Worm (Caenorhabditis elegans) whole organism, L4 larva: ENCODE measurements around the gene Y39A1A.18.

Experiments
- D1046.2 ChIP-seq: fragments of 200-800 bp; sonication (Bioruptor generic); IDR thresholded peaks from 2 replicates; pipeline ENCODE4 v1.3.6; 2022; ENCODE audit warnings: missing genetic modification characterization, missing compliant biosample characterization
- F37D6.2 ChIP-seq: sonication (generic microtip); optimal IDR thresholded peaks from 2 replicates; lab custom pipeline; 2016; ENCODE audit warnings: mild to moderate bottlenecking, missing genetic modification characterization, missing compliant biosample characterization
- F44E2.7 ChIP-seq: fragments of 200-800 bp; sonication (Bioruptor generic); IDR thresholded peaks from 2 replicates; pipeline ENCODE4 v2.1.2; 2022; ENCODE audit warnings: missing genetic modification characterization, missing compliant biosample characterization
- R02D3.7 ChIP-seq: fragments of 150-350 bp; sonication (generic microtip); optimal IDR thresholded peaks from 3 replicates; lab custom pipeline; 2014; ENCODE audit warnings: missing biosample characterization, missing genetic modification characterization
- T26A8.4 ChIP-seq: fragments of 200-800 bp; sonication (Bioruptor generic); IDR thresholded peaks from 2 replicates; pipeline ENCODE4 v1.3.6; 2022; ENCODE audit warnings: missing genetic modification characterization, missing compliant biosample characterization
- Y48G9A.11 ChIP-seq: fragments of 200-800 bp; sonication (Bioruptor generic); IDR thresholded peaks from 2 replicates; pipeline ENCODE4 v1.3.6; 2022; ENCODE audit warnings: missing genetic modification reagents, missing genetic modification characterization, missing compliant biosample characterization
- Y5F2A.4 ChIP-seq: fragments of 200-800 bp; sonication (Bioruptor generic); optimal IDR thresholded peaks from 2 replicates; lab custom pipeline; 2018; ENCODE audit warnings: mild to moderate bottlenecking, missing genetic modification characterization, missing compliant biosample characterization
- aly-2 ChIP-seq: sonication (generic microtip); optimal IDR thresholded peaks from 2 replicates; lab custom pipeline; 2018; ENCODE audit warnings: missing biosample characterization, missing genetic modification characterization
- ama-1 ChIP-seq: fragments of 150-350 bp; optimal IDR thresholded peaks from 2 replicates; lab custom pipeline; 2014; ENCODE audit warnings: inconsistent platforms, mixed read lengths
- arid-1 ChIP-seq: fragments of 200-800 bp; sonication (Bioruptor generic); conservative IDR thresholded peaks from 2 replicates; pipeline ENCODE4 v1.3.6; 2022; ENCODE audit warnings: missing genetic modification reagents, missing genetic modification characterization, missing compliant biosample characterization
- ceh-20 ChIP-seq: fragments of 200-800 bp; sonication (Bioruptor generic); IDR thresholded peaks from 2 replicates; pipeline ENCODE4 v1.3.6; 2022; ENCODE audit warnings: missing genetic modification reagents, missing genetic modification characterization, missing compliant biosample characterization
- ceh-32 ChIP-seq: sonication (generic microtip); optimal IDR thresholded peaks from 2 replicates; lab custom pipeline; 2016; ENCODE audit warnings: mild to moderate bottlenecking, missing genetic modification characterization, missing compliant biosample characterization; ENCODE audit not compliant: poor library complexity
- ctbp-1 ChIP-seq: fragments of 200-800 bp; sonication (Bioruptor generic); IDR thresholded peaks from 2 replicates; pipeline ENCODE4 v1.3.6; 2022; ENCODE audit warnings: missing genetic modification reagents, missing genetic modification characterization, missing compliant biosample characterization
- daf-16 ChIP-seq, 3 experiments: sonication (generic microtip); optimal IDR thresholded peaks; 2 replicates each; lab custom pipeline; 2016 to 2017; ENCODE audit warnings: missing genetic modification characterization in 3 of 3, missing genetic modification reagents in 3 of 3, mild to moderate bottlenecking in 2 of 3, missing compliant biosample characterization in 2 of 3, missing biosample characterization in 1 of 3, moderate library complexity in 1 of 3
- dmd-6 ChIP-seq: fragments of 200-800 bp; sonication (Bioruptor generic); IDR thresholded peaks from 2 replicates; pipeline ENCODE4 v1.3.6; 2022; ENCODE audit warnings: missing genetic modification reagents, missing genetic modification characterization, missing compliant biosample characterization
- dpl-1 ChIP-seq: fragments of 150-350 bp; optimal IDR thresholded peaks from 2 replicates; lab custom pipeline; 2014; ENCODE audit warnings: missing biosample characterization, missing genetic modification reagents, missing genetic modification characterization
- dve-1 ChIP-seq: sonication (generic microtip); optimal IDR thresholded peaks from 2 replicates; lab custom pipeline; 2017; ENCODE audit warnings: antibody characterized with exemption, mild to moderate bottlenecking, missing genetic modification characterization, missing compliant biosample characterization; ENCODE audit not compliant: insufficient read depth
- egl-27 ChIP-seq: sonication (generic microtip); optimal IDR thresholded peaks from 3 replicates; lab custom pipeline; 2017; ENCODE audit warnings: missing biosample characterization, missing genetic modification reagents, missing genetic modification characterization
- egl-43 ChIP-seq: fragments of 200-800 bp; sonication (Bioruptor generic); IDR thresholded peaks from 2 replicates; pipeline ENCODE4 v1.3.6; 2022; ENCODE audit warnings: missing genetic modification reagents, missing genetic modification characterization, missing compliant biosample characterization
- fkh-10 ChIP-seq: fragments of 150-350 bp; optimal IDR thresholded peaks from 2 replicates; lab custom pipeline; 2014; ENCODE audit warnings: missing biosample characterization, missing genetic modification reagents, missing genetic modification characterization
- gei-8 ChIP-seq: fragments of 200-800 bp; sonication (Bioruptor generic); optimal IDR thresholded peaks from 2 replicates; lab custom pipeline; 2018; ENCODE audit warnings: mild to moderate bottlenecking, missing genetic modification characterization, missing compliant biosample characterization
- hlh-11 ChIP-seq: fragments of 200-800 bp; sonication (Bioruptor generic); optimal IDR thresholded peaks from 2 replicates; lab custom pipeline; 2018; ENCODE audit warnings: mild to moderate bottlenecking, missing genetic modification characterization, missing compliant biosample characterization
- hlh-30 ChIP-seq: sonication (generic microtip); optimal IDR thresholded peaks from 2 replicates; lab custom pipeline; 2017; ENCODE audit warnings: antibody characterized with exemption, mild to moderate bottlenecking, missing genetic modification characterization, missing compliant biosample characterization; ENCODE audit not compliant: insufficient read depth
- jun-1 ChIP-seq: fragments of 150-350 bp; optimal IDR thresholded peaks from 2 replicates; lab custom pipeline; 2014; ENCODE audit warnings: missing biosample characterization, missing genetic modification reagents, missing genetic modification characterization
- lin-39 ChIP-seq: fragments of 150-350 bp; optimal IDR thresholded peaks from 2 replicates; lab custom pipeline; 2014; ENCODE audit warnings: missing biosample characterization, missing genetic modification reagents, missing genetic modification characterization
- lsy-2 ChIP-seq, 2 experiments: fragments of 150-350 bp in 1 of 2; sonication (generic microtip) in 1 of 2; optimal IDR thresholded peaks; 2 replicates each; lab custom pipeline; 2014 to 2017; ENCODE audit warnings: missing biosample characterization in 2 of 2, missing genetic modification characterization in 2 of 2
- madf-9 ChIP-seq: fragments of 200-800 bp; sonication (Bioruptor generic); conservative IDR thresholded peaks from 2 replicates; pipeline ENCODE4 v1.3.6; 2022; ENCODE audit warnings: missing genetic modification reagents, missing genetic modification characterization, missing compliant biosample characterization
- mep-1 ChIP-seq: fragments of 150-350 bp; sonication (generic microtip); optimal IDR thresholded peaks from 3 replicates; lab custom pipeline; 2014; ENCODE audit warnings: missing biosample characterization, missing genetic modification characterization
- mes-2 ChIP-seq: sonication (generic microtip); optimal IDR thresholded peaks from 2 replicates; lab custom pipeline; 2016; ENCODE audit warnings: missing genotype, mild to moderate bottlenecking, missing genetic modification characterization, missing compliant biosample characterization; ENCODE audit not compliant: poor library complexity, severe bottlenecking
- mxl-3 ChIP-seq: fragments of 200-800 bp; sonication (Bioruptor generic); optimal IDR thresholded peaks from 2 replicates; lab custom pipeline; 2018; ENCODE audit warnings: mild to moderate bottlenecking, missing genetic modification characterization, missing compliant biosample characterization
- nhr-10 ChIP-seq: fragments of 150-350 bp; optimal IDR thresholded peaks from 2 replicates; lab custom pipeline; 2014; ENCODE audit warnings: missing biosample characterization, missing genetic modification characterization
- nhr-102 ChIP-seq: sonication (generic microtip); optimal IDR thresholded peaks from 2 replicates; lab custom pipeline; 2016; ENCODE audit warnings: mild to moderate bottlenecking, missing genetic modification characterization, moderate library complexity, missing compliant biosample characterization
- nhr-11 ChIP-seq: fragments of 150-350 bp; optimal IDR thresholded peaks from 2 replicates; lab custom pipeline; 2014; ENCODE audit warnings: missing biosample characterization, missing genetic modification characterization
- nhr-41 ChIP-seq: fragments of 200-800 bp; sonication (Bioruptor generic); IDR thresholded peaks from 2 replicates; pipeline ENCODE4 v1.3.6; 2022; ENCODE audit warnings: missing genetic modification reagents, missing genetic modification characterization, missing compliant biosample characterization
- nhr-42 ChIP-seq: fragments of 200-800 bp; sonication (Bioruptor generic); IDR thresholded peaks from 2 replicates; pipeline ENCODE4 v1.3.6; 2022; ENCODE audit warnings: missing genetic modification characterization, missing compliant biosample characterization
- nhr-48 ChIP-seq: sonication (generic microtip); optimal IDR thresholded peaks from 2 replicates; lab custom pipeline; 2016; ENCODE audit warnings: mild to moderate bottlenecking, missing genetic modification characterization, missing compliant biosample characterization
- pha-4 ChIP-seq, 2 experiments: fragments of 150-350 bp in 1 of 2; fragments of 200-800 bp in 1 of 2; sonication (Bioruptor generic) in 1 of 2; IDR thresholded peaks in 1 of 2; optimal IDR thresholded peaks in 1 of 2; 2 replicates each; pipeline versions ENCODE4 v1.3.6 to Lab custom; 2014 to 2022; ENCODE audit warnings: missing genetic modification characterization in 2 of 2, missing genetic modification reagents in 2 of 2, missing biosample characterization in 1 of 2, missing compliant biosample characterization in 1 of 2
- php-3 ChIP-seq: fragments of 200-800 bp; sonication (Bioruptor generic); IDR thresholded peaks from 2 replicates; pipeline ENCODE4 v1.3.6; 2022; ENCODE audit warnings: missing genetic modification reagents, missing genetic modification characterization, missing compliant biosample characterization
- pqm-1 ChIP-seq: sonication (generic microtip); optimal IDR thresholded peaks from 2 replicates; lab custom pipeline; 2017; ENCODE audit warnings: missing biosample characterization, missing genetic modification characterization
- rbr-2 ChIP-seq: sonication (generic microtip); optimal IDR thresholded peaks from 2 replicates; lab custom pipeline; 2016; ENCODE audit warnings: missing genotype, missing genetic modification characterization, missing compliant biosample characterization
- set-16 ChIP-seq: fragments of 200-800 bp; sonication (Bioruptor generic); IDR thresholded peaks from 2 replicates; pipeline ENCODE4 v1.3.6; 2022; ENCODE audit warnings: missing genetic modification reagents, missing genetic modification characterization, missing compliant biosample characterization
- snpc-1.2 ChIP-seq: fragments of 200-800 bp; sonication (Bioruptor generic); IDR thresholded peaks from 2 replicates; pipeline ENCODE4 v1.3.6; 2022; ENCODE audit warnings: missing genetic modification reagents, missing genetic modification characterization, missing compliant biosample characterization
- snpc-4 ChIP-seq: fragments of 150-350 bp; optimal IDR thresholded peaks from 2 replicates; lab custom pipeline; 2014; ENCODE audit warnings: missing biosample characterization, missing genetic modification characterization
- spr-1 ChIP-seq: sonication (generic microtip); optimal IDR thresholded peaks from 2 replicates; lab custom pipeline; 2016; ENCODE audit warnings: mild to moderate bottlenecking, missing genetic modification characterization, missing compliant biosample characterization
- tag-97 ChIP-seq: fragments of 200-800 bp; sonication (Bioruptor generic); IDR thresholded peaks from 2 replicates; pipeline ENCODE4 v1.3.6; 2022; ENCODE audit warnings: missing genetic modification characterization, missing compliant biosample characterization
- unc-130 ChIP-seq: sonication (generic microtip); optimal IDR thresholded peaks from 2 replicates; lab custom pipeline; 2016; ENCODE audit warnings: missing genetic modification reagents, missing genetic modification characterization, missing compliant biosample characterization
- unc-39 ChIP-seq: sonication (generic microtip); optimal IDR thresholded peaks from 2 replicates; lab custom pipeline; 2017; ENCODE audit warnings: missing biosample characterization, missing genetic modification characterization
- vab-7 ChIP-seq: fragments of 200-800 bp; sonication (Bioruptor generic); IDR thresholded peaks from 2 replicates; pipeline ENCODE4 v1.3.6; 2022; ENCODE audit warnings: missing genetic modification reagents, missing genetic modification characterization, missing compliant biosample characterization
- zfp-3 ChIP-seq: fragments of 200-800 bp; sonication (Bioruptor generic); conservative IDR thresholded peaks from 2 replicates; pipeline ENCODE4 v1.3.6; 2022; ENCODE audit warnings: missing genetic modification reagents, missing genetic modification characterization, missing compliant biosample characterization

Gene Y39A1A.18

DNA sequence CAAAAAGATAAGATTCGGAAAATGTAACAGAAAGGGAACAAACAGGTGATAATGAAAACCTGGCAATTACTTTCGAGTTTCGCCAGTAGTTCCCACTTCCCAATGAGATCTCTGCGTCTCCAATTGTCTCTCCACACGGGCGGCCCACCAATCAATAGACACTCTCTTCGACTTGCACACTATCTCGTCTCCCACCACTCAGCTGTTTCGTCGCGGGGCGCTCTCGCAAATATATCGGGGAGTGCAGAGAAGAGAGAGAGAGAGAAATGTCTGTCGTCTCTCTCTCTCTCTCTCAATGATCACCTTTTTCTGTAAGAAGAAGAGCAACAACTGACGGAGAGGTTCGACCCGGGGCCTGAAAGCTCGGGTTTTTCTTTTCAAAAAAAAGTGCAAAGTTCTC lies 25.9 kb upstream of the Y39A1A.18 start (continued):
- peak; percentile 57 for TF ChIP-seq gei-8 (GFP tag; lab: Kevin White, UChicago)
- peak; percentile 78 for TF ChIP-seq ctbp-1 (GFP tag; lab: Robert Waterston, UW)
- TF ChIP-seq snpc-1.2 (GFP tag; lab: Robert Waterston, UW) = peak; percentile 17; the same call in 1 of the 2 replicates
- peak; percentile 80 for TF ChIP-seq nhr-48 (tag; lab: Kevin White, UChicago)
- TF ChIP-seq dmd-6 (GFP tag; lab: Robert Waterston, UW) = peak; percentile 94
- no peak for TF ChIP-seq snpc-4
- TF ChIP-seq dpl-1 (GFP tag; lab: Kevin White, UChicago) = peak; percentile 52
- peak; percentile 51 to 81 for TF ChIP-seq lsy-2 (tag; optimal IDR thresholded peaks at IDR 0.05; lab: Kevin White, UChicago)
- TF ChIP-seq nhr-11 = peak; percentile 76
- peak; percentile 17 for TF ChIP-seq jun-1
- no peak for TF ChIP-seq lin-39 (tag; lab: Kevin White, UChicago)
- peak; percentile 32 for TF ChIP-seq spr-1 (tag; lab: Kevin White, UChicago)
- TF ChIP-seq daf-16 (GFP tag; optimal IDR thresholded peaks at IDR 0.05; lab: Kevin White, UChicago) = peak in 1 of 2 experiments; percentile 93
- peak; percentile 95 for TF ChIP-seq daf-16 (tag; optimal IDR thresholded peaks at IDR 0.05; lab: Kevin White, UChicago)
- TF ChIP-seq madf-9 = peak; percentile 54; the same call in 1 of the 2 replicates
- TF ChIP-seq F37D6.2 (tag; lab: Kevin White, UChicago) = peak; percentile 43
- TF ChIP-seq zfp-3 (GFP tag; lab: Robert Waterston, UW) = peak; percentile 68; the same call in 1 of the 2 replicates
- no peak for TF ChIP-seq F44E2.7 (GFP tag; lab: Robert Waterston, UW)
- no peak for TF ChIP-seq aly-2
- peak; percentile 13 for TF ChIP-seq nhr-10 (tag; lab: Kevin White, UChicago)
- peak; percentile 74 for TF ChIP-seq set-16 (GFP tag; lab: Robert Waterston, UW)
- TF ChIP-seq ceh-32 (tag; lab: Kevin White, UChicago) = no peak
- TF ChIP-seq Y5F2A.4 (GFP tag; lab: Kevin White, UChicago) = peak; percentile 24
- TF ChIP-seq dve-1 (tag; lab: Kevin White, UChicago) = peak; percentile 90
- peak; percentile 19 for TF ChIP-seq pqm-1 (tag; lab: Kevin White, UChicago)
- peak; percentile 84 for TF ChIP-seq php-3 (GFP tag; lab: Robert Waterston, UW)
- TF ChIP-seq unc-130 (GFP tag; lab: Kevin White, UChicago) = peak; percentile 27
- peak; percentile 29 for TF ChIP-seq ama-1 (lab: Kevin White, UChicago)
- TF ChIP-seq nhr-42 (GFP tag; lab: Robert Waterston, UW) = 0 out of 2 replicates have a peak, but pooled peaks have one; percentile 23
- 0 out of 2 replicates have a peak, but pooled peaks have one; percentile 23 for TF ChIP-seq vab-7 (GFP tag; lab: Robert Waterston, UW)
- peak; percentile 36 for TF ChIP-seq fkh-10 (GFP tag; lab: Kevin White, UChicago)
- TF ChIP-seq arid-1 (GFP tag; lab: Robert Waterston, UW) = peak; percentile 68; the same call in 1 of the 2 replicates
- peak; percentile 89 for TF ChIP-seq hlh-30 (tag; lab: Kevin White, UChicago)
- TF ChIP-seq R02D3.7 (tag; lab: Kevin White, UChicago) = no peak
- no peak for TF ChIP-seq unc-39 (tag; lab: Kevin White, UChicago)
- TF ChIP-seq rbr-2 (tag; lab: Kevin White, UChicago) = peak; percentile 83
- TF ChIP-seq pha-4 (GFP tag; IDR thresholded peaks at IDR 0.05; lab: Robert Waterston, UW) = peak; percentile 50; the same call in 1 of the 2 replicates
- TF ChIP-seq pha-4 (tag; optimal IDR thresholded peaks at IDR 0.05; lab: Kevin White, UChicago) = peak; percentile 38
- no peak for TF ChIP-seq D1046.2 (GFP tag; lab: Robert Waterston, UW)
- TF ChIP-seq nhr-41 (GFP tag; lab: Robert Waterston, UW) = peak; percentile 67
- peak; percentile 87 for TF ChIP-seq mxl-3 (GFP tag; lab: Kevin White, UChicago)
- TF ChIP-seq egl-27 (tag; lab: Kevin White, UChicago) = no peak
- peak; percentile 79 for TF ChIP-seq egl-43 (GFP tag; lab: Robert Waterston, UW)
- no peak for TF ChIP-seq tag-97 (GFP tag; lab: Robert Waterston, UW)
- peak; percentile 100 for TF ChIP-seq hlh-11
- peak; percentile 69 for TF ChIP-seq nhr-102 (tag; lab: Kevin White, UChicago)
- TF ChIP-seq T26A8.4 (GFP tag; lab: Robert Waterston, UW) = peak; percentile 79
- peak; percentile 77 for TF ChIP-seq mes-2 (tag; lab: Kevin White, UChicago)
- peak; percentile 79 for TF ChIP-seq ceh-20
- TF ChIP-seq Y48G9A.11 (GFP tag; lab: Robert Waterston, UW) = no peak
- TF ChIP-seq mep-1 (tag; lab: Kevin White, UChicago) = peak; percentile 81
- TF ChIP-seq, all 104 proteins: peak for 54
